Worm (Caenorhabditis elegans) whole organism, young adult: ENCODE data around the gene ceh-23.

Experiments used
- C17E4.6 ChIP-seq: fragments of 200-800 bp; sonication (Bioruptor generic); IDR thresholded peaks from 2 replicates; pipeline ENCODE4 v1.3.6; 2022; ENCODE audit warnings: missing genetic modification reagents, missing genetic modification characterization, missing compliant biosample characterization
- D2030.7 ChIP-seq: fragments of 200-800 bp; sonication (Bioruptor generic); IDR thresholded peaks from 2 replicates; pipeline ENCODE4 v1.3.6; 2022; ENCODE audit warnings: missing genetic modification reagents, missing genetic modification characterization, missing compliant biosample characterization
- F23B12.7 ChIP-seq: sonication (generic microtip); optimal IDR thresholded peaks from 2 replicates; lab custom pipeline; 2017; ENCODE audit warnings: missing genetic modification characterization, mild to moderate bottlenecking, missing compliant biosample characterization, antibody characterized with exemption, moderate library complexity; ENCODE audit not compliant: insufficient read depth
- F57C9.4 ChIP-seq: sonication (generic microtip); optimal IDR thresholded peaks from 2 replicates; lab custom pipeline; 2017; ENCODE audit warnings: mild to moderate bottlenecking, missing genetic modification characterization, missing compliant biosample characterization
- T07F8.4 ChIP-seq: sonication (generic microtip); optimal IDR thresholded peaks from 2 replicates; lab custom pipeline; 2016; ENCODE audit warnings: mild to moderate bottlenecking, missing genetic modification characterization, moderate library complexity, missing compliant biosample characterization
- Y56A3A.18 ChIP-seq: fragments of 200-800 bp; sonication (Bioruptor generic); IDR thresholded peaks from 2 replicates; pipeline ENCODE4 v1.3.6; 2022; ENCODE audit warnings: missing genetic modification reagents, missing genetic modification characterization, missing compliant biosample characterization
- Y67H2A.10 ChIP-seq: fragments of 200-800 bp; sonication (Bioruptor generic); conservative IDR thresholded peaks from 2 replicates; pipeline ENCODE4 v1.3.6; 2022; ENCODE audit warnings: missing genetic modification reagents, missing genetic modification characterization, missing compliant biosample characterization
- aptf-2 ChIP-seq: fragments of 200-800 bp; sonication (Bioruptor generic); conservative IDR thresholded peaks from 2 replicates; pipeline ENCODE4 v1.3.6; 2022; ENCODE audit warnings: missing genetic modification reagents, missing genetic modification characterization, missing compliant biosample characterization
- atf-7 ChIP-seq: sonication (generic microtip); optimal IDR thresholded peaks from 2 replicates; lab custom pipeline; 2017; ENCODE audit warnings: mild to moderate bottlenecking, missing genetic modification characterization, missing compliant biosample characterization
- attf-5 ChIP-seq: fragments of 200-800 bp; sonication (Bioruptor generic); optimal IDR thresholded peaks from 2 replicates; lab custom pipeline; 2018; ENCODE audit warnings: mild to moderate bottlenecking, missing genetic modification characterization, missing compliant biosample characterization
- bed-1 ChIP-seq: fragments of 200-800 bp; sonication (Bioruptor generic); IDR thresholded peaks from 2 replicates; pipeline ENCODE4 v1.3.6; 2022; ENCODE audit warnings: missing genetic modification reagents, missing genetic modification characterization, missing compliant biosample characterization
- ccch-3 ChIP-seq: fragments of 200-800 bp; sonication (Bioruptor generic); optimal IDR thresholded peaks from 2 replicates; lab custom pipeline; 2018; ENCODE audit warnings: mild to moderate bottlenecking, missing genetic modification characterization, missing compliant biosample characterization
- cebp-2 ChIP-seq: fragments of 200-800 bp; sonication (Bioruptor generic); IDR thresholded peaks from 2 replicates; pipeline ENCODE4 v1.3.6; 2022; ENCODE audit warnings: missing genetic modification characterization, missing compliant biosample characterization
- ceh-79 ChIP-seq: sonication (generic microtip); optimal IDR thresholded peaks from 2 replicates; lab custom pipeline; 2017; ENCODE audit warnings: mild to moderate bottlenecking, missing genetic modification characterization, missing compliant biosample characterization
- chd-7 ChIP-seq: sonication (generic microtip); optimal IDR thresholded peaks from 2 replicates; lab custom pipeline; 2016; ENCODE audit warnings: mild to moderate bottlenecking, missing genetic modification characterization, moderate library complexity, missing compliant biosample characterization
- die-1 ChIP-seq: sonication (generic microtip); optimal IDR thresholded peaks from 2 replicates; lab custom pipeline; 2016; ENCODE audit warnings: missing genotype, mild to moderate bottlenecking, missing genetic modification characterization, missing compliant biosample characterization
- dox-1 ChIP-seq: fragments of 200-800 bp; sonication (Bioruptor generic); IDR thresholded peaks from 2 replicates; pipeline ENCODE4 v1.3.6; 2022; ENCODE audit warnings: missing genetic modification reagents, missing genetic modification characterization, missing compliant biosample characterization
- efl-1 ChIP-seq: fragments of 150-350 bp; optimal IDR thresholded peaks from 2 replicates; lab custom pipeline; 2014; ENCODE audit warnings: missing biosample characterization, missing genetic modification reagents, missing genetic modification characterization
- egl-18 ChIP-seq: fragments of 200-800 bp; sonication (Bioruptor generic); IDR thresholded peaks from 2 replicates; pipeline ENCODE4 v1.3.6; 2022; ENCODE audit warnings: missing genetic modification reagents, missing genetic modification characterization, missing compliant biosample characterization
- egl-44 ChIP-seq: fragments of 200-800 bp; sonication (Bioruptor generic); IDR thresholded peaks from 2 replicates; pipeline ENCODE4 v1.3.6; 2022; ENCODE audit warnings: missing genetic modification reagents, missing genetic modification characterization, missing compliant biosample characterization
- egrh-3 ChIP-seq: fragments of 200-800 bp; sonication (Bioruptor generic); IDR thresholded peaks from 2 replicates; pipeline ENCODE4 v1.3.6; 2022; ENCODE audit warnings: missing genetic modification reagents, missing genetic modification characterization, missing compliant biosample characterization
- ekl-4 ChIP-seq: fragments of 200-800 bp; sonication (Bioruptor generic); IDR thresholded peaks from 2 replicates; pipeline ENCODE4 v1.3.6; 2022; ENCODE audit warnings: missing genetic modification reagents, missing genetic modification characterization, missing compliant biosample characterization
- hlh-26 ChIP-seq: fragments of 200-800 bp; sonication (Bioruptor generic); conservative IDR thresholded peaks from 2 replicates; pipeline ENCODE4 v1.3.6; 2022; ENCODE audit warnings: missing genetic modification reagents, missing genetic modification characterization, missing compliant biosample characterization
- hmg-20 ChIP-seq: fragments of 200-800 bp; sonication (Bioruptor generic); IDR thresholded peaks from 2 replicates; pipeline ENCODE4 v1.3.6; 2022; ENCODE audit warnings: missing genetic modification reagents, missing genetic modification characterization, missing compliant biosample characterization
- lag-1 ChIP-seq: fragments of 200-800 bp; sonication (Bioruptor generic); IDR thresholded peaks from 2 replicates; pipeline ENCODE4 v1.3.6; 2022; ENCODE audit warnings: missing genetic modification reagents, missing genetic modification characterization, missing compliant biosample characterization
- let-526 ChIP-seq: fragments of 200-800 bp; sonication (Bioruptor generic); IDR thresholded peaks from 2 replicates; pipeline ENCODE4 v1.3.6; 2022; ENCODE audit warnings: missing genetic modification reagents, missing genetic modification characterization, missing compliant biosample characterization
- lin-26 ChIP-seq: fragments of 200-800 bp; sonication (Bioruptor generic); IDR thresholded peaks from 2 replicates; pipeline ENCODE4 v1.3.6; 2022; ENCODE audit warnings: missing genetic modification reagents, missing genetic modification characterization, missing compliant biosample characterization
- lin-35 ChIP-seq, 3 experiments: fragments of 150-350 bp in 2 of 3; sonication (generic microtip) in 1 of 3; optimal IDR thresholded peaks; 2 replicates each; lab custom pipeline; 2014 to 2018; ENCODE audit warnings: missing biosample characterization in 3 of 3, missing genetic modification characterization in 3 of 3, missing genetic modification reagents in 3 of 3
- lin-40 ChIP-seq: sonication (generic microtip); optimal IDR thresholded peaks from 2 replicates; lab custom pipeline; 2016; ENCODE audit warnings: missing genetic modification characterization, mild to moderate bottlenecking, missing compliant biosample characterization, missing genotype, missing genetic modification reagents
- lin-54 ChIP-seq: fragments of 200-800 bp; sonication (Bioruptor generic); optimal IDR thresholded peaks from 2 replicates; lab custom pipeline; 2018; ENCODE audit warnings: mild to moderate bottlenecking, missing genetic modification characterization, missing compliant biosample characterization
- lir-1 ChIP-seq: fragments of 200-800 bp; sonication (Bioruptor generic); conservative IDR thresholded peaks from 2 replicates; pipeline ENCODE4 v1.3.6; 2022; ENCODE audit warnings: missing genetic modification reagents, missing genetic modification characterization, missing compliant biosample characterization
- madf-6 ChIP-seq: fragments of 200-800 bp; sonication (Bioruptor generic); IDR thresholded peaks from 2 replicates; pipeline ENCODE4 v1.3.6; 2022; ENCODE audit warnings: missing genetic modification reagents, missing genetic modification characterization, missing compliant biosample characterization
- madf-8 ChIP-seq: fragments of 200-800 bp; sonication (Bioruptor generic); conservative IDR thresholded peaks from 2 replicates; pipeline ENCODE4 v1.3.6; 2022; ENCODE audit warnings: missing genetic modification reagents, missing genetic modification characterization, missing compliant biosample characterization
- nfyb-1 ChIP-seq: fragments of 200-800 bp; sonication (Bioruptor generic); IDR thresholded peaks from 2 replicates; pipeline ENCODE4 v1.3.6; 2022; ENCODE audit warnings: missing genetic modification reagents, missing genetic modification characterization, missing compliant biosample characterization
- nhr-179 ChIP-seq: sonication (generic microtip); optimal IDR thresholded peaks from 2 replicates; lab custom pipeline; 2016; ENCODE audit warnings: mild to moderate bottlenecking, missing genetic modification characterization, missing compliant biosample characterization
- nhr-90 ChIP-seq: sonication (generic microtip); optimal IDR thresholded peaks from 2 replicates; lab custom pipeline; 2016; ENCODE audit warnings: missing genotype, mild to moderate bottlenecking, missing genetic modification characterization, missing compliant biosample characterization
- pbrm-1 ChIP-seq: fragments of 200-800 bp; sonication (Bioruptor generic); IDR thresholded peaks from 2 replicates; pipeline ENCODE4 v1.3.6; 2022; ENCODE audit warnings: missing genetic modification reagents, missing genetic modification characterization, missing compliant biosample characterization
- rcor-1 ChIP-seq: fragments of 200-800 bp; sonication (Bioruptor generic); IDR thresholded peaks from 2 replicates; pipeline ENCODE4 v1.3.6; 2022; ENCODE audit warnings: missing genetic modification reagents, missing genetic modification characterization, missing compliant biosample characterization
- snpc-1.3 ChIP-seq: sonication (generic microtip); optimal IDR thresholded peaks from 2 replicates; lab custom pipeline; 2017; ENCODE audit warnings: missing genetic modification characterization, mild to moderate bottlenecking, missing compliant biosample characterization, antibody characterized with exemption, moderate library complexity, missing genotype, missing genetic modification reagents; ENCODE audit not compliant: insufficient read depth
- snpc-3.4 ChIP-seq: sonication (generic microtip); optimal IDR thresholded peaks from 2 replicates; lab custom pipeline; 2017; ENCODE audit warnings: missing genetic modification characterization, mild to moderate bottlenecking, missing compliant biosample characterization, antibody characterized with exemption, moderate library complexity, missing genotype, missing genetic modification reagents
- somi-1 ChIP-seq: fragments of 200-800 bp; sonication (Bioruptor generic); optimal IDR thresholded peaks from 2 replicates; lab custom pipeline; 2018; ENCODE audit warnings: mild to moderate bottlenecking, missing genetic modification characterization, missing compliant biosample characterization
- tbp1 ChIP-seq: fragments of 200-800 bp; sonication (Bioruptor generic); optimal IDR thresholded peaks from 2 replicates; lab custom pipeline; 2018; ENCODE audit warnings: mild to moderate bottlenecking, missing genetic modification characterization, missing compliant biosample characterization
- unc-130 ChIP-seq: sonication (generic microtip); optimal IDR thresholded peaks from 2 replicates; lab custom pipeline; 2016; ENCODE audit warnings: missing genetic modification reagents, missing genetic modification characterization, missing compliant biosample characterization
- unc-62 ChIP-seq: fragments of 150-350 bp; optimal IDR thresholded peaks from 2 replicates; lab custom pipeline; 2014; ENCODE audit warnings: missing biosample characterization, missing genetic modification reagents, missing genetic modification characterization
- xnd-1 ChIP-seq: sonication (generic microtip); optimal IDR thresholded peaks from 2 replicates; lab custom pipeline; 2016; ENCODE audit warnings: missing genotype, missing genetic modification reagents, missing genetic modification characterization, missing compliant biosample characterization
- zfh-2 ChIP-seq: fragments of 200-800 bp; sonication (Bioruptor generic); conservative IDR thresholded peaks from 2 replicates; pipeline ENCODE4 v1.3.6; 2022; ENCODE audit warnings: missing genetic modification reagents, missing genetic modification characterization, missing compliant biosample characterization
- ztf-22 ChIP-seq: fragments of 200-800 bp; sonication (Bioruptor generic); optimal IDR thresholded peaks from 2 replicates; lab custom pipeline; 2018; ENCODE audit warnings: mild to moderate bottlenecking, missing genetic modification characterization, moderate library complexity, missing compliant biosample characterization

ceh-23 gene

DNA sequence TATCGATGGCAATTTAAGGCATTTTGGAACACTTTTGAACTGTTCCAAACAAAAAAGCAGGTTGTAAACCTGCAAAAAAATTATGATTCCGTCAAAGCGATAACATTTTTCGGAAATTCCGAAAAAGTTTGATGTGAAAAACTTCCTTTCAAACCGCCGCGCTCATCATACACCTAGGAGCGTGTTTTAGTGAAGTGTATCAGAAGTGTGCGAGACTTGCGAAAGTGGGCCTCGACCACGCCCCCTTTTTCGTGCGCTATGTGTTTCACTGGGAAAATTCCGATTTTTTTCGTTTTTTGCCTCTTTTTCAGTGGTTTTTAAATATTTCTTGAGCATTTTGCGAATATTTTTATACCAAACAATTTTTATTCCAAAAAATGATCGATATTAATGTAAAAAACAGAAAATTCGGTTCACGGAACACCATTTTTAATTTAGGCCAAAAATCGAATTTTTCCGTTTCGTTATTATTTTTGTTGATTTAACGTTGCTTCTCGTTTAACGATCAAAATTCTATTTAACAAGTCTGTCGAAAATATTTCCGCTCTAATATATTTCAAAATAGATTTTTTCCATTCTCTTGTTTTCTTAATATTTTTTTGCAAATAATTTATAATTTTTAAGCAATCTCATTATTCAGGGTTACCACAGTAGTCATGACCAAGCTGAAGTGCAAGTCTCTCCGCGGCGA lies 15.2 kb downstream of the ceh-23 start, which contains the start of gene rpl-35 (continued):
- TF ChIP-seq cebp-2 (GFP tag; lab: Robert Waterston, UW) (peak; percentile 96), let-526 (GFP tag; lab: Robert Waterston, UW) (peak; percentile 99), egl-44 (peak; percentile 99), atf-7 (tag; lab: Kevin White, UChicago) (peak; percentile 98), die-1 (tag; lab: Kevin White, UChicago) (peak; percentile 80), hlh-26 (no peak), unc-62 (GFP tag; lab: Kevin White, UChicago) (peak; percentile 41), dox-1 (GFP tag; lab: Robert Waterston, UW) (peak; percentile 100), T07F8.4 (tag; lab: Kevin White, UChicago) (peak; percentile 91), chd-7 (tag; lab: Kevin White, UChicago) (peak; percentile 99), D2030.7 (GFP tag; lab: Robert Waterston, UW) (peak; percentile 99), nfyb-1 (GFP tag; lab: Robert Waterston, UW) (peak; percentile 99), lir-1 (GFP tag; lab: Robert Waterston, UW) (peak; percentile 99), attf-5 (GFP tag; lab: Kevin White, UChicago) (peak; percentile 100), madf-6 (peak; percentile 99), Y56A3A.18 (GFP tag; lab: Robert Waterston, UW) (peak; percentile 99; the same call in 1 of the 2 replicates), ekl-4 (peak; percentile 99), madf-8 (GFP tag; lab: Robert Waterston, UW) (peak; percentile 94), snpc-3.4 (peak; percentile 98), snpc-1.3 (tag; lab: Kevin White, UChicago) (peak; percentile 98), ztf-22 (GFP tag; lab: Kevin White, UChicago) (peak; percentile 96), egrh-3 (peak; percentile 85), tbp1 (GFP tag; lab: Kevin White, UChicago) (peak; percentile 83), somi-1 (GFP tag; lab: Kevin White, UChicago) (peak; percentile 99), lin-35 (GFP tag; optimal IDR thresholded peaks at IDR 0.05; lab: Kevin White, UChicago) (peak; percentile 97 to 100 (median 99)), nhr-90 (tag; lab: Kevin White, UChicago) (peak; percentile 93), ccch-3 (GFP tag; lab: Kevin White, UChicago) (peak; percentile 85), rcor-1 (GFP tag; lab: Robert Waterston, UW) (peak; percentile 99), Y67H2A.10 (peak; percentile 97), aptf-2 (GFP tag; lab: Robert Waterston, UW) (peak; percentile 98), efl-1 (GFP tag; lab: Kevin White, UChicago) (peak; percentile 99), unc-130 (peak; percentile 98), lin-26 (GFP tag; lab: Robert Waterston, UW) (peak; percentile 97), lin-54 (GFP tag; lab: Kevin White, UChicago) (peak; percentile 100), xnd-1 (tag; lab: Kevin White, UChicago) (peak; percentile 89), F57C9.4 (tag; lab: Kevin White, UChicago) (peak; percentile 84), hmg-20 (GFP tag; lab: Robert Waterston, UW) (peak; percentile 96), pbrm-1 (GFP tag; lab: Robert Waterston, UW) (peak; percentile 100), lag-1 (GFP tag; lab: Robert Waterston, UW) (0 out of 2 replicates have a peak, but pooled peaks have one; percentile 86), nhr-179 (tag; lab: Kevin White, UChicago) (no peak), zfh-2 (GFP tag; lab: Robert Waterston, UW) (no peak; the same call in 1 of the 2 replicates), bed-1 (GFP tag; lab: Robert Waterston, UW) (peak; percentile 91; the same call in 1 of the 2 replicates), ceh-79 (tag; lab: Kevin White, UChicago) (peak; percentile 78), C17E4.6 (GFP tag; lab: Robert Waterston, UW) (peak; percentile 100), lin-40 (peak; percentile 99), F23B12.7 (peak; percentile 99), egl-18 (GFP tag; lab: Robert Waterston, UW) (peak; percentile 99)
